Fruit fly (Drosophila melanogaster): ENCODE data around the gene Cubn.

DNA sequence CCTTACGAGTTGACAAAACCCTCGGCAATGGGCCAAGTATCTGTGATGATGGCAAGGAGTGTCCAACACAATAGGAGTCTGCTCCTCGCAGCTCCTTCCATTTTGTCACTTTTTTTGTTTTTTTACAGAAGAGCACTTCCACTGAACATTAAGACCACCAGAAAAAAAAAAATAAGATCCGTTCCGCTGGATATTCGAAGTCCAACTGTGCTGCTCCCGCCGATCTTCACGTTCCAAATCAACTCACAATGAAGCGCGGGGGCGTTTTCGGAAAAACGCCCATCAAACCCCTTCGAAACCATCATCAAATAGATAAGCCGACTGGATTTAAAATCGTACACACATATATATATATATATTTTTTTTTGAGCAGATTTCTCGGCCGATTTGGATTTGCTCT lies at the start of gene Cubn:
- TF ChIP-seq CG8478 (optimal IDR thresholded peaks at IDR 0.05) (no peak), CTCF (optimal IDR thresholded peaks at IDR 0.05) (no peak)

Measured in S2 (cell line).